Worm (Caenorhabditis elegans) whole organism, L4 larva: ENCODE results near the gene tsp-21.

Experiments used
- F10B5.3 ChIP-seq: sonication (generic microtip); optimal IDR thresholded peaks from 2 replicates; lab custom pipeline; 2016; ENCODE audit warnings: mild to moderate bottlenecking, missing genetic modification characterization, missing compliant biosample characterization
- F26F4.8 ChIP-seq: fragments of 200-800 bp; sonication (Bioruptor generic); conservative IDR thresholded peaks from 2 replicates; pipeline ENCODE4 v1.3.6; 2022; ENCODE audit warnings: missing genetic modification characterization, missing compliant biosample characterization
- Y105C5A.15 ChIP-seq: fragments of 200-800 bp; sonication (Bioruptor generic); IDR thresholded peaks from 2 replicates; pipeline ENCODE4 v1.3.6; 2022; ENCODE audit warnings: missing genetic modification characterization, missing compliant biosample characterization
- Y5F2A.4 ChIP-seq: fragments of 200-800 bp; sonication (Bioruptor generic); optimal IDR thresholded peaks from 2 replicates; lab custom pipeline; 2018; ENCODE audit warnings: mild to moderate bottlenecking, missing genetic modification characterization, missing compliant biosample characterization
- ZK546.5 ChIP-seq, 2 experiments: sonication (generic microtip); optimal IDR thresholded peaks; 2 replicates each; lab custom pipeline; 2017; ENCODE audit warnings: missing biosample characterization in 2 of 2, missing genetic modification characterization in 2 of 2
- aha-1 ChIP-seq: fragments of 150-350 bp; peaks from one replicate; lab custom pipeline; 2014; ENCODE audit warnings: missing biosample characterization, missing genetic modification characterization
- aly-2 ChIP-seq: sonication (generic microtip); optimal IDR thresholded peaks from 2 replicates; lab custom pipeline; 2018; ENCODE audit warnings: missing biosample characterization, missing genetic modification characterization
- ceh-20 ChIP-seq: fragments of 200-800 bp; sonication (Bioruptor generic); IDR thresholded peaks from 2 replicates; pipeline ENCODE4 v1.3.6; 2022; ENCODE audit warnings: missing genetic modification reagents, missing genetic modification characterization, missing compliant biosample characterization
- ctbp-1 ChIP-seq: fragments of 200-800 bp; sonication (Bioruptor generic); IDR thresholded peaks from 2 replicates; pipeline ENCODE4 v1.3.6; 2022; ENCODE audit warnings: missing genetic modification reagents, missing genetic modification characterization, missing compliant biosample characterization
- daf-16 ChIP-seq, 3 experiments: sonication (generic microtip); optimal IDR thresholded peaks; 2 replicates each; lab custom pipeline; 2016 to 2017; ENCODE audit warnings: missing genetic modification characterization in 3 of 3, missing genetic modification reagents in 3 of 3, mild to moderate bottlenecking in 2 of 3, missing compliant biosample characterization in 2 of 3, missing biosample characterization in 1 of 3, moderate library complexity in 1 of 3
- dmd-6 ChIP-seq: fragments of 200-800 bp; sonication (Bioruptor generic); IDR thresholded peaks from 2 replicates; pipeline ENCODE4 v1.3.6; 2022; ENCODE audit warnings: missing genetic modification reagents, missing genetic modification characterization, missing compliant biosample characterization
- egl-27 ChIP-seq: sonication (generic microtip); optimal IDR thresholded peaks from 3 replicates; lab custom pipeline; 2017; ENCODE audit warnings: missing biosample characterization, missing genetic modification reagents, missing genetic modification characterization
- fkh-10 ChIP-seq: fragments of 150-350 bp; optimal IDR thresholded peaks from 2 replicates; lab custom pipeline; 2014; ENCODE audit warnings: missing biosample characterization, missing genetic modification reagents, missing genetic modification characterization
- hif-1 ChIP-seq, 2 experiments: sonication (generic microtip); optimal IDR thresholded peaks; 2 replicates each; lab custom pipeline; 2016 to 2017; ENCODE audit warnings: missing compliant biosample characterization in 2 of 2, missing genetic modification characterization in 2 of 2, missing genetic modification reagents in 2 of 2, missing genotype in 2 of 2, mild to moderate bottlenecking in 1 of 2
- hlh-11 ChIP-seq: fragments of 200-800 bp; sonication (Bioruptor generic); optimal IDR thresholded peaks from 2 replicates; lab custom pipeline; 2018; ENCODE audit warnings: mild to moderate bottlenecking, missing genetic modification characterization, missing compliant biosample characterization
- lim-7 ChIP-seq: fragments of 200-800 bp; sonication (Bioruptor generic); IDR thresholded peaks from 2 replicates; pipeline ENCODE4 v1.3.6; 2022; ENCODE audit warnings: missing genetic modification characterization, missing compliant biosample characterization
- lin-38 ChIP-seq: fragments of 200-800 bp; sonication (Bioruptor generic); IDR thresholded peaks from 2 replicates; pipeline ENCODE4 v1.3.6; 2022; ENCODE audit warnings: missing genetic modification reagents, missing genetic modification characterization, missing compliant biosample characterization
- lin-39 ChIP-seq: fragments of 150-350 bp; optimal IDR thresholded peaks from 2 replicates; lab custom pipeline; 2014; ENCODE audit warnings: missing biosample characterization, missing genetic modification reagents, missing genetic modification characterization
- madf-5 ChIP-seq, 2 experiments: fragments of 200-800 bp; sonication (Bioruptor generic); IDR thresholded peaks; 2 replicates each; pipeline ENCODE4 v1.3.6; 2022; ENCODE audit warnings: missing compliant biosample characterization in 2 of 2, missing genetic modification characterization in 2 of 2
- mes-2 ChIP-seq: sonication (generic microtip); optimal IDR thresholded peaks from 2 replicates; lab custom pipeline; 2016; ENCODE audit warnings: missing genotype, mild to moderate bottlenecking, missing genetic modification characterization, missing compliant biosample characterization; ENCODE audit not compliant: poor library complexity, severe bottlenecking
- mxl-3 ChIP-seq: fragments of 200-800 bp; sonication (Bioruptor generic); optimal IDR thresholded peaks from 2 replicates; lab custom pipeline; 2018; ENCODE audit warnings: mild to moderate bottlenecking, missing genetic modification characterization, missing compliant biosample characterization
- nhr-10 ChIP-seq: fragments of 150-350 bp; optimal IDR thresholded peaks from 2 replicates; lab custom pipeline; 2014; ENCODE audit warnings: missing biosample characterization, missing genetic modification characterization
- nhr-11 ChIP-seq: fragments of 150-350 bp; optimal IDR thresholded peaks from 2 replicates; lab custom pipeline; 2014; ENCODE audit warnings: missing biosample characterization, missing genetic modification characterization
- nhr-111 ChIP-seq: fragments of 200-800 bp; sonication (Bioruptor generic); optimal IDR thresholded peaks from 2 replicates; lab custom pipeline; 2018; ENCODE audit warnings: mild to moderate bottlenecking, missing genetic modification characterization, missing compliant biosample characterization
- nhr-25 ChIP-seq: sonication (generic microtip); optimal IDR thresholded peaks from 2 replicates; lab custom pipeline; 2017; ENCODE audit warnings: missing genetic modification characterization, mild to moderate bottlenecking, missing compliant biosample characterization, antibody characterized with exemption, moderate library complexity, borderline replicate concordance; ENCODE audit not compliant: insufficient read depth
- nhr-28 ChIP-seq: fragments of 150-350 bp; optimal IDR thresholded peaks from 2 replicates; lab custom pipeline; 2014; ENCODE audit warnings: missing biosample characterization, missing genetic modification characterization
- rbr-2 ChIP-seq: sonication (generic microtip); optimal IDR thresholded peaks from 2 replicates; lab custom pipeline; 2016; ENCODE audit warnings: missing genotype, missing genetic modification characterization, missing compliant biosample characterization
- spr-1 ChIP-seq: sonication (generic microtip); optimal IDR thresholded peaks from 2 replicates; lab custom pipeline; 2016; ENCODE audit warnings: mild to moderate bottlenecking, missing genetic modification characterization, missing compliant biosample characterization
- unc-62 ChIP-seq, 3 experiments: fragments of 150-350 bp in 1 of 3; sonication (generic microtip); optimal IDR thresholded peaks in 2 of 3; peaks in 1 of 3; 1 replicate in 1 of 3; 2 replicates in 2 of 3; lab custom pipeline; 2014 to 2017; ENCODE audit warnings: missing biosample characterization in 3 of 3, missing genetic modification characterization in 3 of 3, missing genetic modification reagents in 3 of 3, missing genotype in 1 of 3
- zfp-2 ChIP-seq: sonication (generic microtip); optimal IDR thresholded peaks from 2 replicates; lab custom pipeline; 2016; ENCODE audit warnings: mild to moderate bottlenecking, missing genetic modification characterization, missing compliant biosample characterization
- zfp-3 ChIP-seq: fragments of 200-800 bp; sonication (Bioruptor generic); conservative IDR thresholded peaks from 2 replicates; pipeline ENCODE4 v1.3.6; 2022; ENCODE audit warnings: missing genetic modification reagents, missing genetic modification characterization, missing compliant biosample characterization

Gene tsp-21

DNA sequence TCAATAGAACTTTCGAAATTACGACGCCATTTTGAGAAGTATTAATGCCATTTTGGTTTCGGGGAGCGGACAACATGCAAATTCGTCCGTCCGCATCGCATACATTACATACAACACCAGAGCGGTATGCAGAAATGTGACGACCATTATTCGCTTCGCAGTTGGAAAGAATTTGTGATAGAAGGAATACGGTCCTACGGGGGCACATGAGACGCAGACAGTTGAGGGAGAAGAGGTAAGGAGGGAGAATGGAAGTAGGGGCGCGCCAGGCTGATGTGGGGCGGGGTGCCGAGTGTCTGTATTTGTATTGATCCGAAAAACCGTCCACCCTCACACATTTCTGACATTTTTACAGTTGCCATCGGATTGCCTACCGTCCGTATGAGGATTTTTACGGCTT, 9.2 kb downstream of the tsp-21 start:
- TF ChIP-seq F26F4.8 (GFP tag; lab: Robert Waterston, UW) (no peak), nhr-111 (GFP tag; lab: Kevin White, UChicago) (no peak), mes-2 (tag; lab: Kevin White, UChicago) (peak; percentile 13), daf-16 (GFP tag; optimal IDR thresholded peaks at IDR 0.05; lab: Kevin White, UChicago) (no peak), daf-16 (tag; optimal IDR thresholded peaks at IDR 0.05; lab: Kevin White, UChicago) (no peak), lin-39 (tag; lab: Kevin White, UChicago) (no peak), spr-1 (tag; lab: Kevin White, UChicago) (no peak), dmd-6 (GFP tag; lab: Robert Waterston, UW) (no peak), mxl-3 (peak; percentile 8), egl-27 (tag; lab: Kevin White, UChicago) (no peak), rbr-2 (tag; lab: Kevin White, UChicago) (no peak), lin-38 (GFP tag; lab: Robert Waterston, UW) (no peak), Y5F2A.4 (GFP tag; lab: Kevin White, UChicago) (no peak), nhr-28 (tag; lab: Kevin White, UChicago) (no peak), lim-7 (GFP tag; lab: Robert Waterston, UW) (no peak), nhr-10 (no peak), aha-1 (tag; lab: Kevin White, UChicago) (peak; percentile 85)

DNA sequence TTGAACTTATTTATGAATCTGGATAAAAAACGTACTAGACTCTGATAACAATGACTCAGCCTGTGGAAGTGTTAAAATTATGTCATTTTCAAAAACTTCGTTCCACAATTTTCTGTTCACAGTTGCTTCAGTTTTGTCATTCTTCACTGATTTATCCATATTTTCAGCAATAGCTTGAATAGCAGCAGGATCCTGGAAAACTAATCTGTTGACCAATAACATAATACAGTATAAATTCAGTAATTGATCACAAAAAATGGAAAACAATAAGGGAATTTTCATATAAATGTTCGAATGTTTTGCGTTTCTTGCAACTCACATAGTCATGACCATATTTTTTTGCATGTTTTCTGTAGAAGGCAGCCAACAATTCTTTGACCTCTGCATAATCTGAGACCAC, 16.4 kb downstream of the tsp-21 start:
- TF ChIP-seq unc-62 (GFP tag; optimal IDR thresholded peaks at IDR 0.05 in 1 of 2; lab: Kevin White, UChicago) (peak in 1 of 2 experiments; percentile 96), unc-62 (tag; optimal IDR thresholded peaks at IDR 0.05; lab: Kevin White, UChicago) (no peak), nhr-25 (tag; lab: Kevin White, UChicago) (no peak), madf-5 (GFP tag; IDR thresholded peaks at IDR 0.05; lab: Robert Waterston, UW) (no peak)
- TF ChIP-seq, all 104 proteins: peak for 1

DNA sequence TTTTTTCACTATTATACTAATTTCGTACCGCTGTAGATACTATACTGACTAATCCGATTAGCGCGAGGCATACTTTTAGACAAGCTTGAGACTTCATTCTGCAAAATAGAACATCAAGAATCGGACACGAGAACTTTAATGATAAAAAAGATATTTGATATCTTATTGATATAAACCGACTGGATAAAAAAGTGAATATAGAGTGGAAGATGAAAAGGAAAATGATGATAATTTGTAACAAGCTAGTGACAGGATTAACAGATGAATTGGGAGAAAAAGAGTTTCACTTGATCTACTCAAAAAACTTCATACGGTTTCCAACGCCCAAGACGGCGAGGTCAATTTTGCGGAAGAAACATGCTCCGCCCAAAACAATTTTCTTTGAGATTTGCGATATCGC, 16.8 kb downstream of the tsp-21 start, which contains the start of gene nas-37:
Gene nas-37 (minus strand): TSS at position 101 of the 400 bp plus-strand sequence.
- TF ChIP-seq F26F4.8 (GFP tag; lab: Robert Waterston, UW), result no peak
- TF ChIP-seq Y105C5A.15 (GFP tag; lab: Robert Waterston, UW), result no peak
- no peak for TF ChIP-seq ceh-20 (GFP tag; lab: Robert Waterston, UW)

DNA sequence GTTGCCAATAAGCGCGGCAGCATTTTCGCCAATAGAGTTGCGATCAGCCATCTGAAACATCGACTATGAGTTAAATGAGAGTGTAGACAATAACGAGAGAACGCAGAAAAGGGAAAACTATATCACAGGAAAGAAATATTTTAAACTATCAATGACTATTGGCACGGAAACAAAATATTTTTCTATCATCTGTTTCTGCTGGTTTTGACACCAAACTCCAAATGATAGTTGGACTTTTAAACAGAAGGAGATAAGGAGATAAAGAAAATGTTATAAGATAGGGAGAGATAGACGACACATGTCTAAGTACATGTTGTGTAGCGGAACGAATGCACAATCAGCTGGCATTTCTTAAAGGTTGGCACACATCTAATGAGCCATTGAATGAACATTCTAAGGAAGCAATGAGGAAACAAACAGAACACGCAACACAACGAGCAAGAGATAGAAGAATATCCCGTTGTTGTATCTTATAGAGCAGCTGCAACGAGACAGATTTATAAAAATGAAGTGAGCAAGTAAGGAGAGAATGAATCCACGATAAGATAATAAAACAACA, 22.4 kb downstream of the tsp-21 start, which contains the start of gene cysl-1:
Gene cysl-1 (minus strand): TSS at position 51 of the 559 bp plus-strand sequence.
- no peak for TF ChIP-seq F10B5.3 (tag; lab: Kevin White, UChicago)
- no peak for TF ChIP-seq nhr-25 (tag; lab: Kevin White, UChicago)
- peak; percentile 23 for TF ChIP-seq hlh-11 (tag; lab: Kevin White, UChicago)
- no peak for TF ChIP-seq F26F4.8 (GFP tag; lab: Robert Waterston, UW)
- TF ChIP-seq nhr-28 (tag; lab: Kevin White, UChicago), result peak; percentile 28
- TF ChIP-seq mxl-3, result peak; percentile 35
- TF ChIP-seq aly-2 (tag; lab: Kevin White, UChicago), result no peak
- TF ChIP-seq nhr-11 (tag; lab: Kevin White, UChicago), result peak; percentile 24
- TF ChIP-seq fkh-10 (GFP tag; lab: Kevin White, UChicago), result no peak
- peak in 1 of 2 experiments; percentile 80 for TF ChIP-seq daf-16 (GFP tag; optimal IDR thresholded peaks at IDR 0.05; lab: Kevin White, UChicago)
- no peak for TF ChIP-seq daf-16 (tag; optimal IDR thresholded peaks at IDR 0.05; lab: Kevin White, UChicago)
- no peak for TF ChIP-seq ctbp-1

DNA sequence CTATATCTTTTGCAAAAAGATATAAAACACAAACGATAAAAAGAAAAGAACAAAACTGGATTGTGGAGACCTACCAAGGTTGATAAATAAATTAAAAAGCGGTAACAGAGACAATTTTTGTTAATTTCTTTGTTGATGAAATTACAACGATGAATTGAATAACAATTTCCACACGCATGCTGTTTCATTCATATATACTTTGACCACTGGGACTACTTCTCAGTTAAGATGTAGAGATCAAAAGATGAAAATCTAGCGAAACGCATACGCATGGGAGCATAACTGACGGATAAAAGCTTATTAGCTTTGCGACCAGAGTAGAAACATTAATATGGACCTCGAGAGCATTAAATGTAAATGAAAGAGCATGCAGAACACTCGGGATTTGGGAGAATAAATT, 23.9 kb downstream of the tsp-21 start:
- TF ChIP-seq ZK546.5 (tag; optimal IDR thresholded peaks at IDR 0.05; lab: Kevin White, UChicago) (no peak), hif-1 (tag; optimal IDR thresholded peaks at IDR 0.05; lab: Kevin White, UChicago) (no peak), rbr-2 (tag; lab: Kevin White, UChicago) (no peak), zfp-3 (no peak), zfp-2 (tag; lab: Kevin White, UChicago) (no peak)
